Worm (Caenorhabditis elegans) whole organism, L3 larva: ENCODE data around the gene C32D5.14.

Experiments
- ama-1 ChIP-seq: fragments of 150-350 bp; optimal IDR thresholded peaks from 2 replicates; lab custom pipeline; 2018
- ceh-28 ChIP-seq: fragments of 150-350 bp; optimal IDR thresholded peaks from 2 replicates; lab custom pipeline; 2014; ENCODE audit warnings: missing biosample characterization, missing genetic modification reagents, missing genetic modification characterization
- ceh-82 ChIP-seq: fragments of 150-350 bp; optimal IDR thresholded peaks from 2 replicates; lab custom pipeline; 2014; ENCODE audit warnings: missing biosample characterization, missing genetic modification characterization
- ceh-9 ChIP-seq: sonication (generic microtip); optimal IDR thresholded peaks from 2 replicates; lab custom pipeline; 2018; ENCODE audit warnings: missing biosample characterization, missing genetic modification characterization
- daf-12 ChIP-seq: fragments of 150-350 bp; optimal IDR thresholded peaks from 2 replicates; lab custom pipeline; 2014; ENCODE audit warnings: missing biosample characterization, missing genetic modification reagents, missing genetic modification characterization
- egl-27 ChIP-seq: sonication (generic microtip); optimal IDR thresholded peaks from 4 replicates; lab custom pipeline; 2017; ENCODE audit warnings: missing biosample characterization, missing genetic modification reagents, missing genetic modification characterization
- egl-5 ChIP-seq: fragments of 150-350 bp; optimal IDR thresholded peaks from 2 replicates; lab custom pipeline; 2017; ENCODE audit warnings: missing biosample characterization, missing genetic modification reagents, missing genetic modification characterization, inconsistent platforms
- elt-1 ChIP-seq: fragments of 150-350 bp; optimal IDR thresholded peaks from 2 replicates; lab custom pipeline; 2014; ENCODE audit warnings: missing biosample characterization, missing genetic modification characterization
- elt-2 ChIP-seq: sonication (generic microtip); optimal IDR thresholded peaks from 2 replicates; lab custom pipeline; 2016; ENCODE audit warnings: missing genetic modification reagents, mild to moderate bottlenecking, missing genetic modification characterization, missing compliant biosample characterization
- elt-3 ChIP-seq, 3 experiments: fragments of 150-350 bp in 1 of 3; sonication (generic microtip) in 2 of 3; optimal IDR thresholded peaks; 2 replicates in 2 of 3; 4 replicates in 1 of 3; lab custom pipeline; 2014 to 2017; ENCODE audit warnings: missing biosample characterization in 3 of 3, missing genetic modification characterization in 3 of 3
- eor-1 ChIP-seq, 2 experiments: fragments of 150-350 bp; optimal IDR thresholded peaks; 2 replicates each; lab custom pipeline; 2014 to 2018; ENCODE audit warnings: missing biosample characterization in 2 of 2, missing genetic modification characterization in 2 of 2
- hmg-11 ChIP-seq: sonication (generic microtip); optimal IDR thresholded peaks from 2 replicates; lab custom pipeline; 2016; ENCODE audit warnings: missing genetic modification characterization, missing compliant biosample characterization
- jun-1 ChIP-seq: fragments of 150-350 bp; optimal IDR thresholded peaks from 2 replicates; lab custom pipeline; 2014; ENCODE audit warnings: missing biosample characterization, missing genetic modification reagents, missing genetic modification characterization
- lin-39 ChIP-seq: fragments of 150-350 bp; optimal IDR thresholded peaks from 2 replicates; lab custom pipeline; 2018; ENCODE audit warnings: missing biosample characterization, missing genetic modification reagents, missing genetic modification characterization
- lsy-12 ChIP-seq: sonication (generic microtip); optimal IDR thresholded peaks from 2 replicates; lab custom pipeline; 2016; ENCODE audit warnings: mild to moderate bottlenecking, missing genetic modification characterization, missing compliant biosample characterization
- nfya-1 ChIP-seq: sonication (generic microtip); optimal IDR thresholded peaks from 2 replicates; lab custom pipeline; 2017; ENCODE audit warnings: missing genetic modification characterization, mild to moderate bottlenecking, missing compliant biosample characterization, antibody characterized with exemption, moderate library complexity; ENCODE audit not compliant: insufficient read depth
- nhr-12 ChIP-seq: fragments of 150-350 bp; optimal IDR thresholded peaks from 2 replicates; lab custom pipeline; 2014; ENCODE audit warnings: missing biosample characterization, missing genetic modification characterization
- nhr-23 ChIP-seq: fragments of 150-350 bp; optimal IDR thresholded peaks from 2 replicates; lab custom pipeline; 2014; ENCODE audit warnings: missing biosample characterization, missing genetic modification reagents, missing genetic modification characterization
- nhr-237 ChIP-seq: fragments of 150-350 bp; optimal IDR thresholded peaks from 2 replicates; lab custom pipeline; 2014; ENCODE audit warnings: missing biosample characterization, missing genetic modification characterization
- nhr-25 ChIP-seq: sonication (generic microtip); optimal IDR thresholded peaks from 2 replicates; lab custom pipeline; 2017; ENCODE audit warnings: missing biosample characterization, missing genetic modification characterization
- nhr-43 ChIP-seq: sonication (generic microtip); optimal IDR thresholded peaks from 2 replicates; lab custom pipeline; 2016; ENCODE audit warnings: mild to moderate bottlenecking, missing genetic modification characterization, missing compliant biosample characterization; ENCODE audit not compliant: poor library complexity, severe bottlenecking
- nhr-67 ChIP-seq: fragments of 150-350 bp; optimal IDR thresholded peaks from 2 replicates; lab custom pipeline; 2014; ENCODE audit warnings: missing biosample characterization, missing genetic modification characterization
- nhr-76 ChIP-seq: fragments of 150-350 bp; sonication (generic microtip); optimal IDR thresholded peaks from 5 replicates; lab custom pipeline; 2014; ENCODE audit warnings: missing biosample characterization, missing genetic modification characterization
- nhr-77 ChIP-seq: fragments of 150-350 bp; optimal IDR thresholded peaks from 2 replicates; lab custom pipeline; 2014; ENCODE audit warnings: missing biosample characterization, missing genetic modification characterization
- pha-4 ChIP-seq: fragments of 150-350 bp; optimal IDR thresholded peaks from 2 replicates; lab custom pipeline; 2014; ENCODE audit warnings: missing biosample characterization, missing genetic modification reagents, missing genetic modification characterization
- pqm-1 ChIP-seq: fragments of 150-350 bp; optimal IDR thresholded peaks from 2 replicates; lab custom pipeline; 2017; ENCODE audit warnings: missing biosample characterization, missing genetic modification characterization, inconsistent platforms
- sea-2 ChIP-seq: fragments of 150-350 bp; sonication (generic microtip); optimal IDR thresholded peaks from 4 replicates; lab custom pipeline; 2014; ENCODE audit warnings: missing biosample characterization, missing genetic modification reagents, missing genetic modification characterization
- skn-1 ChIP-seq: fragments of 150-350 bp; optimal IDR thresholded peaks from 2 replicates; lab custom pipeline; 2014; ENCODE audit warnings: missing biosample characterization, missing genetic modification characterization
- snpc-4 ChIP-seq: fragments of 150-350 bp; optimal IDR thresholded peaks from 2 replicates; lab custom pipeline; 2014; ENCODE audit warnings: missing biosample characterization, missing genetic modification characterization
- tbx-2 ChIP-seq: sonication (generic microtip); optimal IDR thresholded peaks from 2 replicates; lab custom pipeline; 2016; ENCODE audit warnings: mild to moderate bottlenecking, missing genetic modification characterization, missing compliant biosample characterization
- unc-39 ChIP-seq: sonication (generic microtip); optimal IDR thresholded peaks from 4 replicates; lab custom pipeline; 2017; ENCODE audit warnings: missing biosample characterization, missing genetic modification characterization
- unc-62 ChIP-seq: fragments of 150-350 bp; sonication (generic microtip); optimal IDR thresholded peaks from 4 replicates; lab custom pipeline; 2014; ENCODE audit warnings: missing biosample characterization, missing genetic modification reagents, missing genetic modification characterization
- zag-1 ChIP-seq: fragments of 150-350 bp; optimal IDR thresholded peaks from 2 replicates; lab custom pipeline; 2014; ENCODE audit warnings: missing biosample characterization, missing genetic modification characterization
- ztf-4 ChIP-seq: fragments of 150-350 bp; optimal IDR thresholded peaks from 2 replicates; lab custom pipeline; 2014; ENCODE audit warnings: missing biosample characterization, missing genetic modification characterization

The C32D5.14 gene

ce11 chrII:6333887-6334286 is 1.4 kb upstream of the C32D5.14 start, which contains the start of gene ttc-39B:
TSS of gene ttc-39B (minus strand) at chrII:6333987.
- no peak for TF ChIP-seq unc-39

ce11 chrII:6334745-6335260 is 485 bp upstream of the C32D5.14 start:
- TF ChIP-seq nhr-12 (tag; lab: Kevin White, UChicago) (no peak), snpc-4 (tag; lab: Kevin White, UChicago) (no peak), ztf-4 (tag; lab: Kevin White, UChicago) (no peak), elt-2 (peak; percentile 64), nhr-25 (tag; lab: Kevin White, UChicago) (no peak), unc-62 (no peak)

DNA sequence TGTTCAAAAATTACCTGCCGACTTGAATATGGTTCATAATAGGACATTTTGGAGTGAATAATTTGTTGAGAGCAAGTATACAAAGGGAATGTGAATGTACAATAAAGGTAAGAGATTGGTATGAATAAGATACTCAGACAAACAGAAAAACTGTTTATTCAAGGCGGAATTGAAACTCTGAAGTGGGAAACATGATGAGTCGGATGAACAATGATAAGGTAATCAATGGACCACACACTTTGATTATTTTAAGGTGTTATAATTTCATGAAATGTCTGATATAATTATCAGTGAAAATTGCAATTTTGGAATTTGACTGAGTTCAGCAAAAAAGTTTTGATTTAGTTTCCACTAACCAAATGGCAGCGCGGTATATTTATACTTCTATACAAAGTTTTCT is 4.2 kb downstream of the C32D5.14 start:
- TF ChIP-seq nhr-25 (tag; lab: Kevin White, UChicago), result no peak
- no peak for TF ChIP-seq nfya-1 (tag; lab: Kevin White, UChicago)
- no peak for TF ChIP-seq daf-12 (tag; lab: Kevin White, UChicago)
- TF ChIP-seq tbx-2 (tag; lab: Kevin White, UChicago), result no peak
- no peak for TF ChIP-seq nhr-12 (tag; lab: Kevin White, UChicago)
- TF ChIP-seq elt-3 (tag; optimal IDR thresholded peaks at IDR 0.05; lab: Kevin White, UChicago), result no peak
- no peak for TF ChIP-seq jun-1 (tag; lab: Kevin White, UChicago)
- TF ChIP-seq ceh-82, result no peak
- TF ChIP-seq elt-2, result peak; percentile 51
- TF ChIP-seq skn-1 (tag; lab: Kevin White, UChicago), result no peak
- TF ChIP-seq eor-1 (tag; optimal IDR thresholded peaks at IDR 0.05; lab: Kevin White, UChicago), result no peak
- no peak for TF ChIP-seq lsy-12 (tag; lab: Kevin White, UChicago)
- no peak for TF ChIP-seq nhr-67 (tag; lab: Kevin White, UChicago)
- peak; percentile 44 for TF ChIP-seq pha-4
- no peak for TF ChIP-seq ceh-28 (tag; lab: Kevin White, UChicago)
- TF ChIP-seq hmg-11 (tag; lab: Kevin White, UChicago), result no peak
- TF ChIP-seq lin-39 (tag; lab: Kevin White, UChicago), result no peak
- no peak for TF ChIP-seq nhr-23
- TF ChIP-seq pqm-1 (tag; lab: Kevin White, UChicago), result peak; percentile 72

DNA sequence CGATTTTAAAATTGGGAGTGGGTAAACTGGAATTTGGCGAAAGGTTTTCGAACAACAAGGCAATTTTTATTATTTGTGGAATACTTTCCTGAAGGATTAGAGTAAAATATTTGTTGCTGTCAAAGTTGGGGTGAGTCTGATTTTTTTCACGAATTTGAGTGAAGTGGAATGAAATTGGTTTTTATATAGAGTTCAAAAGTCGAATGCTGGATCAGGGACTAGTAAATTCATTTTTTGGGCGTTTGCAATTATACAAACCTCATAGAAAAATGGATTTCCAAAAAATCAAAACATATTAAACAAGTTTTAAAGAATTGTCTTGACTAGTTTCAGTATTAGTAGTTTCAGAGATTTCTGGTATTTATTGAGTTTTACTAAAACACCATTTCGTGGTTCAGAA is 4.7 kb downstream of the C32D5.14 start, which contains the start of gene C32D5.7:
Gene C32D5.7, minus strand, starts transcription at position 101 of the 400 bp plus-strand sequence.
- TF ChIP-seq egl-5 (tag; lab: Kevin White, UChicago) (no peak), nhr-77 (no peak), nhr-237 (no peak)

ce11 chrII:6341076-6341475 is 5.8 kb downstream of the C32D5.14 start:
- no peak for TF ChIP-seq elt-1
- TF ChIP-seq pqm-1 (tag; lab: Kevin White, UChicago), result peak; percentile 57
- TF ChIP-seq nhr-23, result peak; percentile 73
- TF ChIP-seq lsy-12 (tag; lab: Kevin White, UChicago), result no peak
- no peak for TF ChIP-seq tbx-2 (tag; lab: Kevin White, UChicago)
- TF ChIP-seq nfya-1 (tag; lab: Kevin White, UChicago), result no peak
- no peak for TF ChIP-seq lin-39 (tag; lab: Kevin White, UChicago)
- TF ChIP-seq zag-1 (tag; lab: Kevin White, UChicago), result no peak
- TF ChIP-seq pha-4, result peak; percentile 25
- TF ChIP-seq ceh-9 (tag; lab: Kevin White, UChicago), result no peak
- no peak for TF ChIP-seq ama-1 (lab: Kevin White, UChicago)
- no peak for TF ChIP-seq sea-2
- no peak for TF ChIP-seq egl-27 (tag; lab: Kevin White, UChicago)
- no peak for TF ChIP-seq nhr-76 (tag; lab: Kevin White, UChicago)
- no peak for TF ChIP-seq nhr-43 (tag; lab: Kevin White, UChicago)
- no peak for TF ChIP-seq egl-5 (tag; lab: Kevin White, UChicago)
